Fruit fly (Drosophila melanogaster) whole organism, pupa: ENCODE measurements around the gene CG42304.

ENCODE experiments used
- CG14655 ChIP-seq: fragments of 200-800 bp; sonication (Bioruptor generic); optimal IDR thresholded peaks from 3 replicates; lab custom pipeline; 2017; ENCODE audit warnings: mild to moderate bottlenecking, missing biosample characterization, missing genetic modification reagents, missing genetic modification characterization
- EcR ChIP-seq: fragments of 200-800 bp; sonication (Bioruptor generic); optimal IDR thresholded peaks from 3 replicates; lab custom pipeline; 2019; ENCODE audit warnings: missing biosample characterization, missing genetic modification characterization, mild to moderate bottlenecking, moderate library complexity, missing genetic modification reagents

DNA sequence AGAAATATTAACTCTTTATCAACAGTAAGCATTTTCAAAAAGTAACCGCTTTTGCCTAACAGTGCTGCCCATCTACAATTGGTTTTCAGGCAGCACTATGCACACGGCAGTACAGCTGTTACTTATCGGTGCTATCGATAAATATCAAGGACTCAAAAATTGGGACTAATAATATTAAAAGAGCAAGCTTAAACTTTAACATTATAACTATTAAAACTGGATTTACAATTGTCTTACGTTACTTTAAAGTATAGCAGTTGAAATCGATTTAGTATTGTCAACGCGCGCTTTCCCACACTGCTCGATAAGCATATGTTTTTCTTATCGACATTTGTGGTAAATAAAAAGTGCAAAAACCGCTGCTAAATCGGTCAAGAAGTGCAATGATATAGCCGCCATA is 20.5 kb upstream of the CG42304 start, which contains the start of the genes CG42245 and MEP-1:
- TF ChIP-seq EcR (GFP tag; lab: Kevin White, UChicago) (no peak), CG14655 (GFP tag; lab: Kevin White, UChicago) (no peak)
